Fruit fly (Drosophila melanogaster): Measurements from ENCODE around the gene pav.

pav gene

DNA sequence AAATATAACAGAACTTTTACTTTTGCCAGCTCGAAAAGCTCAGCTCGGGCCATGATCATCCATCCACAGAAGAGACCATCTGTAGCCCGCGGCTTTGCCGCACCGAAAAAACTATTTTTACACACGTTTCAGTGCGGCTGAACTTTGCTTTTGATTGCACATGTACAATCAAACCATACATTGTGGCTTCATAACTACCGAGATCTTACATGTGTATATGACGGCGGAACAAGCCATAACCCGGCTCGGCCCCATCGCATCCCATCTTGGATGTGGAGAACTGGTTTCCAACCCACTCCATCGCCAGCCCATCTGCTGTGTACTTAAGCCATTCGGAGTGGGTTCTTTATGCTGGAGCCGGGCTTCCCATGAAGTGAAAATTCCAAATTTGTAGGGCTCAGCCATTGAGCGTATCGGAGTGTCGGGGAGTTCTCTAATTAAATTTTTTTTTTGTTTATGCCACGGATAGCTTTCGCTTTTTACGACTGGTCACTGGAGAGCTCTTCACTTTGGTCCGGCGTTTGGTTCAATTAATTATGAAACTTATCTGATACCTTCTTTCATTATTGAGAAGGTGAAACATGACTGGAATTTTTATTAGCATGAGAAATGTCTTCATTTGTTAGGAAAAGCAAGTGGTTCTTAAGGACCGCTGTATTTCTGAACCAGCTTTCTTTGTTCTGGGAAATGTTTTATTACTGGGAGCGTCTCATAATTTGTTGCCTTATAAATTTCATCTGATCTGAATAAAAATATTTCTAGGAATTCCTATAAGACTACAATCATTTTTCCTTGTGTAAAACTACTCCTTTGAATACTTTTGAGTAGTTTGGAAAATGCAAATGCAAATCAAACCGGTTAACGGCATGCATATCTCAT lies 28.7 kb downstream of the pav start (continued):
- TF ChIP-seq Hr38 (GFP tag; optimal IDR thresholded peaks at IDR 0.05) = no peak
- TF ChIP-seq OdsH (GFP tag; optimal IDR thresholded peaks at IDR 0.05) = no peak
- no peak for TF ChIP-seq topi (GFP tag; optimal IDR thresholded peaks at IDR 0.05)
- TF ChIP-seq svp (GFP tag) = no peak
- no peak for TF ChIP-seq vri (GFP tag; optimal IDR thresholded peaks at IDR 0.05)
- TF ChIP-seq CG11294 (GFP tag; IDR thresholded peaks at IDR 0.05) = no peak
- no peak for TF ChIP-seq CG10669 (GFP tag; optimal IDR thresholded peaks at IDR 0.05)
- no peak for TF ChIP-seq Blimp-1 (GFP tag; optimal IDR thresholded peaks at IDR 0.05)
- peak in 1 of 2 experiments; percentile 3 for TF ChIP-seq ss (GFP tag; optimal IDR thresholded peaks at IDR 0.05)
- TF ChIP-seq CG34406 (GFP tag; optimal IDR thresholded peaks at IDR 0.05) = no peak
- TF ChIP-seq CG15336 (GFP tag; IDR thresholded peaks at IDR 0.05) = peak; percentile 28; the same call in 1 of the 2 replicates
- TF ChIP-seq eg (GFP tag; IDR thresholded peaks at IDR 0.05) = 0 out of 3 replicates have a peak, but pooled peaks have one; percentile 28
- no peak for TF ChIP-seq CG31627 (GFP tag; optimal IDR thresholded peaks at IDR 0.05)
- TF ChIP-seq fd59A (GFP tag; optimal IDR thresholded peaks at IDR 0.05) = no peak
- TF ChIP-seq CG3919 (GFP tag; optimal IDR thresholded peaks at IDR 0.05) = peak; percentile 46
- TF ChIP-seq CG8119 (GFP tag; IDR thresholded peaks at IDR 0.05) = peak; percentile 45; the same call in 2 of the 3 replicates
- TF ChIP-seq dac (GFP tag; optimal IDR thresholded peaks at IDR 0.05) = no peak
- TF ChIP-seq cyc (GFP tag; optimal IDR thresholded peaks at IDR 0.05) = no peak
- TF ChIP-seq CG9139 (GFP tag; optimal IDR thresholded peaks at IDR 0.05) = no peak
- no peak for TF ChIP-seq acj6 (GFP tag; optimal IDR thresholded peaks at IDR 0.05)
- no peak for TF ChIP-seq lz (GFP tag; optimal IDR thresholded peaks at IDR 0.05)
- no peak for TF ChIP-seq fd85E (GFP tag; optimal IDR thresholded peaks at IDR 0.05)
- no peak for TF ChIP-seq Hr39 (GFP tag; optimal IDR thresholded peaks at IDR 0.05)
- no peak for TF ChIP-seq CG6854 (GFP tag; optimal IDR thresholded peaks at IDR 0.05)
- TF ChIP-seq CG10631 (GFP tag; optimal IDR thresholded peaks at IDR 0.05) = peak; percentile 37
- TF ChIP-seq CG4318 (GFP tag; optimal IDR thresholded peaks at IDR 0.05) = no peak
- no peak for TF ChIP-seq Ets21C (GFP tag; optimal IDR thresholded peaks at IDR 0.05)
- no peak for TF ChIP-seq Lpt (GFP tag; optimal IDR thresholded peaks at IDR 0.05)
- TF ChIP-seq spab (GFP tag; optimal IDR thresholded peaks at IDR 0.05) = peak; percentile 13
- TF ChIP-seq CG16779 (tag; optimal IDR thresholded peaks at IDR 0.05) = no peak
- no peak for TF ChIP-seq pdm3 (GFP tag; optimal IDR thresholded peaks at IDR 0.05)
- peak; percentile 34 for TF ChIP-seq CG3032 (tag; optimal IDR thresholded peaks at IDR 0.05)
- TF ChIP-seq achi (GFP tag; optimal IDR thresholded peaks at IDR 0.05) = no peak
- TF ChIP-seq CG7368 (GFP tag; optimal IDR thresholded peaks at IDR 0.05) = no peak
- no peak for TF ChIP-seq CG11762 (GFP tag; optimal IDR thresholded peaks at IDR 0.05; ENCODE audit: insufficient read depth)

DNA sequence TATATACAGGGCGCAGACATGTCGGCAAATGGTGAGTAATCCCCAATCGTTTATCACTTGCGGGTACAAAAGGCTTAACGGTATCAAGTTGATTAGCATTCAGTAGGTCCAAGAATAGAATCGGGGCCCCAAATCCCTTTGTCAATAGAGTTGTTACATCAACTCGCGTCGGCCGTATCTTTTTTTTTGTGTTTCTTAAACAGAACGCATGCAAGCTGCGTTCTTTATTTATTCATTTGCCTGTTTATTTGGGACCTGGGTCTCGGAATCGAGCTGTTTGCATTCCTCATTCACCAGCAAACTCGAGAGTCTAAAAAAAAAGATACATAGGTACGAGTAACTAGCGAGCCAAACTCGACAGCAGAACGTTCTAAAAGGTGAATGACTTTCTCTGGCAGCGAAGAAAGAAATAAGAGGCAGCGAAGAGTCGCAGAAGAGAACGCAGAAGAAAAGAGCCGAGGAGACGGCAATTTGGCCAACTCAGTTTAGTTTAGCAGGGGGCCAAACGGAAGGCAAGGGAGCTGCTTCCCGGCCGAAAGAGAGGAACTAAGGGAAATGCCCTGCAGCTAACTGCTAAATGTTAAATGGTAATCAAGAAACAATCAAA lies 29.7 kb downstream of the pav start:
- TF ChIP-seq CG8632 (GFP tag; optimal IDR thresholded peaks at IDR 0.05) = no peak
- peak; percentile 81 for TF ChIP-seq fkh (GFP tag; optimal IDR thresholded peaks at IDR 0.05)

DNA sequence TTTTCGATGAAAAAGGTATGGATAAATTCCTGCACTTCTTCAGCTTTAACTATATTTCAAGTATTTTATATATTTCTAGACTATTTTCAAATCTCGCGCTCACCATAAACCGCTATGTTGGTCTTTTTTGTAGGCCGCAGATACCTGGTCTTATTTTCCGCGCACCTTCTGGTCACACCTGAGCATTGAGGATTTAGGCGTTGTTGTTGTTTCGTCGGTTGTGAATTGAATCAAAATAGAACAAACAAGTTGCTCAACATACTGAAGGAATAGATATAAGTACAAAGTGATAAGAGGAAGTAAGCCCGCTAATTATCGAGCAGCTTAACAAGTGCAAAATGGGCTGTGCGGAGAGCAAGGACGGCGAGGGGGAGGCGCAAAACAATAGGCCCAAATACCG lies 35.3 kb downstream of the pav start, which contains the start of gene Ctl1:
Gene Ctl1, plus strand, starts transcription at position 167 of the 400 bp plus-strand sequence.
- TF ChIP-seq eg (GFP tag; IDR thresholded peaks at IDR 0.05) (no peak), fkh (GFP tag; optimal IDR thresholded peaks at IDR 0.05) (no peak)

All from whole organism, prepupa.